Worm (Caenorhabditis elegans) whole organism, L4/young adult: ENCODE data around the gene unc-47.

Experiments used
- W03F9.2 ChIP-seq: fragments of 150-350 bp; optimal IDR thresholded peaks from 2 replicates; lab custom pipeline; 2014; ENCODE audit warnings: missing biosample characterization, missing genetic modification characterization
- dao-5 ChIP-seq: sonication (generic microtip); optimal IDR thresholded peaks from 2 replicates; lab custom pipeline; 2016; ENCODE audit warnings: missing genotype, missing genetic modification characterization, moderate library complexity, missing compliant biosample characterization
- him-1 ChIP-seq: sonication (generic microtip); optimal IDR thresholded peaks from 2 replicates; lab custom pipeline; 2016; ENCODE audit warnings: missing genotype, missing genetic modification reagents, missing genetic modification characterization, missing compliant biosample characterization

ce11 chrIII:10197416-10197815 is 11.4 kb upstream of the unc-47 start, which contains the start of gene dod-6:
- TF ChIP-seq dao-5 (tag; lab: Kevin White, UChicago), result no peak
- no peak for TF ChIP-seq him-1 (tag; lab: Kevin White, UChicago)
- no peak for TF ChIP-seq W03F9.2
